Fruit fly (Drosophila melanogaster): ENCODE data around the gene Saf6.
A peak's percentile ranks its signal among the peaks of the same experiment; 100 is the strongest.

Gene Saf6

dm6 chr2L:837989-838388 lies 22.2 kb upstream of the Saf6 start (continued):
- TF ChIP-seq cato (GFP tag; optimal IDR thresholded peaks at IDR 0.05; ENCODE audit: borderline replicate concordance), result no peak
- peak; percentile 66 for TF ChIP-seq CG17328 (GFP tag; IDR thresholded peaks at IDR 0.05)
- TF ChIP-seq CG7786 (GFP tag; optimal IDR thresholded peaks at IDR 0.05), result peak; percentile 46
- peak; percentile 38 for TF ChIP-seq CG30403 (GFP tag; optimal IDR thresholded peaks at IDR 0.05)
- TF ChIP-seq knrl (GFP tag; IDR thresholded peaks at IDR 0.05; ENCODE audit: partially characterized antibody), result no peak
- TF ChIP-seq Atf6 (GFP tag; IDR thresholded peaks at IDR 0.05), result peak; percentile 27; the same call in 1 of the 2 replicates
- TF ChIP-seq E2f2 (GFP tag; IDR thresholded peaks at IDR 0.05), result peak; percentile 39; the same call in 1 of the 2 replicates
- TF ChIP-seq CG3995 (GFP tag; optimal IDR thresholded peaks at IDR 0.05), result no peak
- TF ChIP-seq ATbp (GFP tag; optimal IDR thresholded peaks at IDR 0.05), result peak; percentile 38
- peak; percentile 30; the same call in 1 of the 2 replicates for TF ChIP-seq CG14014 (GFP tag; IDR thresholded peaks at IDR 0.05)
- peak; percentile 32 for TF ChIP-seq mam (GFP tag; optimal IDR thresholded peaks at IDR 0.05)
- TF ChIP-seq Gsc (GFP tag; IDR thresholded peaks at IDR 0.05), result no peak
- TF ChIP-seq zfh1 (GFP tag; IDR thresholded peaks at IDR 0.05), result no peak
- TF ChIP-seq Trl (optimal IDR thresholded peaks at IDR 0.05), result no peak
- no peak for TF ChIP-seq Trl (GFP tag; optimal IDR thresholded peaks at IDR 0.05)
- TF ChIP-seq CG12391 (tag; optimal IDR thresholded peaks at IDR 0.05), result peak; percentile 53
- TF ChIP-seq Xbp1 (GFP tag; optimal IDR thresholded peaks at IDR 0.05), result peak; percentile 73
- peak; percentile 40 for TF ChIP-seq CG9817 (tag; optimal IDR thresholded peaks at IDR 0.05)
- peak; percentile 55; the same call in 1 of the 2 replicates for TF ChIP-seq Rx (GFP tag; IDR thresholded peaks at IDR 0.05)
- no peak for TF ChIP-seq tgo (GFP tag; IDR thresholded peaks at IDR 0.05)
- TF ChIP-seq BtbVII (GFP tag; optimal IDR thresholded peaks at IDR 0.05), result no peak
- TF ChIP-seq CG15269 (tag; optimal IDR thresholded peaks at IDR 0.05), result peak; percentile 53
- TF ChIP-seq Side (GFP tag; optimal IDR thresholded peaks at IDR 0.05), result no peak
- peak; percentile 54 for TF ChIP-seq Atf-2 (GFP tag; optimal IDR thresholded peaks at IDR 0.05)
- TF ChIP-seq disco-r (GFP tag; optimal IDR thresholded peaks at IDR 0.05), result no peak
- no peak for TF ChIP-seq Dp (GFP tag; optimal IDR thresholded peaks at IDR 0.05)
- peak; percentile 39 for TF ChIP-seq CG16815 (GFP tag; optimal IDR thresholded peaks at IDR 0.05)
- TF ChIP-seq CG8089 (GFP tag; optimal IDR thresholded peaks at IDR 0.05), result peak; percentile 11
- TF ChIP-seq Dad (GFP tag; optimal IDR thresholded peaks at IDR 0.05), result no peak
- TF ChIP-seq rib (GFP tag; IDR thresholded peaks at IDR 0.05), result no peak
- TF ChIP-seq Sox102F (GFP tag; optimal IDR thresholded peaks at IDR 0.05), result peak; percentile 67
- TF ChIP-seq Myb (GFP tag; optimal IDR thresholded peaks at IDR 0.05), result no peak
- no peak for TF ChIP-seq CG8359 (GFP tag; optimal IDR thresholded peaks at IDR 0.05; ENCODE audit: borderline replicate concordance)
- TF ChIP-seq seq (GFP tag; IDR thresholded peaks at IDR 0.05), result peak; percentile 39; the same call in 1 of the 2 replicates
- TF ChIP-seq CG1603 (tag; optimal IDR thresholded peaks at IDR 0.05), result peak; percentile 80
- TF ChIP-seq hbn (GFP tag; IDR thresholded peaks at IDR 0.05; ENCODE audit: partially characterized antibody), result no peak
- no peak for TF ChIP-seq CG4424 (GFP tag; optimal IDR thresholded peaks at IDR 0.05)
- no peak for TF ChIP-seq sug (tag; optimal IDR thresholded peaks at IDR 0.05)
- TF ChIP-seq CG10366 (GFP tag; IDR thresholded peaks at IDR 0.05), result 0 out of 2 replicates have a peak, but pooled peaks have one; percentile 14
- TF ChIP-seq CG1024 (GFP tag; IDR thresholded peaks at IDR 0.05), result peak; percentile 67
- peak; percentile 32 for TF ChIP-seq Hr3 (GFP tag; optimal IDR thresholded peaks at IDR 0.05)
- TF ChIP-seq CkIIα-i1 (GFP tag; IDR thresholded peaks at IDR 0.05), result no peak
- TF ChIP-seq CG9609 (GFP tag; optimal IDR thresholded peaks at IDR 0.05), result peak; percentile 35
- TF ChIP-seq Chrac-16 (GFP tag; optimal IDR thresholded peaks at IDR 0.05), result peak; percentile 58
- TF ChIP-seq Blimp-1 (GFP tag; optimal IDR thresholded peaks at IDR 0.05), result peak; percentile 6
- no peak for TF ChIP-seq zen (tag; optimal IDR thresholded peaks at IDR 0.05)
- no peak for TF ChIP-seq tap (tag; optimal IDR thresholded peaks at IDR 0.05)
- TF ChIP-seq zfh2 (GFP tag; optimal IDR thresholded peaks at IDR 0.05), result no peak
- 0 out of 2 replicates have a peak, but pooled peaks have one; percentile 9 for TF ChIP-seq CG32772 (GFP tag; IDR thresholded peaks at IDR 0.05)
- peak; percentile 8 for TF ChIP-seq dmrt11E (tag; optimal IDR thresholded peaks at IDR 0.05)
- TF ChIP-seq CG2889 (GFP tag; IDR thresholded peaks at IDR 0.05), result 0 out of 3 replicates have a peak, but pooled peaks have one; percentile 34
- peak; percentile 26; the same call in 1 of the 2 replicates for TF ChIP-seq esg (GFP tag; conservative IDR thresholded peaks at IDR 0.05)
